Fruit fly (Drosophila melanogaster) whole organism, pupa: ENCODE data around the gene CG13310.

Source experiments
- CG10348 ChIP-seq: fragments of 200-800 bp; sonication (Bioruptor generic); IDR thresholded peaks from 2 replicates; pipeline ENCODE4 v1.3.6; 2022; ENCODE audit warnings: missing biosample characterization, missing genetic modification characterization
- CG12605 ChIP-seq: fragments of 200-800 bp; sonication (Bioruptor generic); IDR thresholded peaks from 2 replicates; pipeline ENCODE4 v1.3.6; 2022; ENCODE audit warnings: missing biosample characterization, missing genetic modification characterization
- CG13204 ChIP-seq: fragments of 200-800 bp; sonication (Bioruptor generic); optimal IDR thresholded peaks from 2 replicates; lab custom pipeline; 2018; ENCODE audit warnings: missing biosample characterization, mild to moderate bottlenecking, missing genetic modification characterization, moderate library complexity
- CG14655 ChIP-seq: fragments of 200-800 bp; sonication (Bioruptor generic); optimal IDR thresholded peaks from 3 replicates; lab custom pipeline; 2017; ENCODE audit warnings: mild to moderate bottlenecking, missing biosample characterization, missing genetic modification reagents, missing genetic modification characterization
- CG15710 ChIP-seq: fragments of 200-800 bp; sonication (Bioruptor generic); optimal IDR thresholded peaks from 2 replicates; lab custom pipeline; 2018; ENCODE audit warnings: missing biosample characterization, mild to moderate bottlenecking, missing genetic modification characterization, moderate library complexity
- CG17806 ChIP-seq: fragments of 200-800 bp; sonication (Bioruptor generic); optimal IDR thresholded peaks from 2 replicates; lab custom pipeline; 2018; ENCODE audit warnings: missing biosample characterization, mild to moderate bottlenecking, missing genetic modification characterization, moderate library complexity
- CG32121 ChIP-seq: fragments of 200-800 bp; sonication (Bioruptor generic); IDR thresholded peaks from 2 replicates; pipeline ENCODE4 v1.3.6; 2022; ENCODE audit warnings: missing biosample characterization, missing genetic modification characterization
- CG34367 ChIP-seq: fragments of 200-800 bp; sonication (Bioruptor generic); optimal IDR thresholded peaks from 2 replicates; lab custom pipeline; 2018; ENCODE audit warnings: missing biosample characterization, mild to moderate bottlenecking, missing genetic modification characterization
- CG4496 ChIP-seq: fragments of 200-800 bp; sonication (Bioruptor generic); IDR thresholded peaks from 3 replicates; pipeline ENCODE4 v1.3.6; 2022; ENCODE audit warnings: missing biosample characterization, missing genetic modification characterization
- CG8159 ChIP-seq: fragments of 200-800 bp; sonication (Bioruptor generic); optimal IDR thresholded peaks from 3 replicates; lab custom pipeline; 2018; ENCODE audit warnings: missing biosample characterization, mild to moderate bottlenecking, missing genetic modification characterization, moderate library complexity
- CG8301 ChIP-seq: fragments of 200-800 bp; sonication (Bioruptor generic); optimal IDR thresholded peaks from 2 replicates; lab custom pipeline; 2018; ENCODE audit warnings: missing biosample characterization, mild to moderate bottlenecking, missing genetic modification characterization
- CG9948 ChIP-seq: fragments of 200-800 bp; sonication (Bioruptor generic); optimal IDR thresholded peaks from 2 replicates; lab custom pipeline; 2018; ENCODE audit warnings: missing biosample characterization, mild to moderate bottlenecking, missing genetic modification characterization, moderate library complexity
- D1 ChIP-seq: fragments of 200-800 bp; sonication (Bioruptor generic); optimal IDR thresholded peaks from 2 replicates; lab custom pipeline; 2018; ENCODE audit warnings: missing biosample characterization, mild to moderate bottlenecking, missing genetic modification characterization, moderate library complexity
- EcR ChIP-seq: fragments of 200-800 bp; sonication (Bioruptor generic); optimal IDR thresholded peaks from 3 replicates; lab custom pipeline; 2019; ENCODE audit warnings: missing biosample characterization, missing genetic modification characterization, mild to moderate bottlenecking, moderate library complexity, missing genetic modification reagents
- Ets98B ChIP-seq: fragments of 200-800 bp; sonication (Bioruptor generic); IDR thresholded peaks from 2 replicates; pipeline ENCODE4 v1.3.6; 2022; ENCODE audit warnings: missing biosample characterization, missing genetic modification characterization
- Pif1A ChIP-seq: fragments of 200-800 bp; sonication (Bioruptor generic); optimal IDR thresholded peaks from 3 replicates; lab custom pipeline; 2016; ENCODE audit warnings: missing biosample characterization, missing genetic modification characterization
- Pif1B ChIP-seq: fragments of 200-800 bp; sonication (Bioruptor generic); optimal IDR thresholded peaks from 3 replicates; lab custom pipeline; 2016; ENCODE audit warnings: missing biosample characterization, missing genetic modification characterization
- Snoo ChIP-seq: fragments of 200-800 bp; sonication (Bioruptor generic); optimal IDR thresholded peaks from 3 replicates; lab custom pipeline; 2017; ENCODE audit warnings: missing biosample characterization, mild to moderate bottlenecking, missing genetic modification characterization, inconsistent platforms
- fd96Ca ChIP-seq: fragments of 200-800 bp; sonication (Bioruptor generic); IDR thresholded peaks from 3 replicates; pipeline ENCODE4 v1.3.6; 2022; ENCODE audit warnings: missing biosample characterization, missing genetic modification characterization
- gl ChIP-seq: fragments of 200-800 bp; sonication (Bioruptor generic); optimal IDR thresholded peaks from 2 replicates; lab custom pipeline; 2018; ENCODE audit warnings: missing biosample characterization, mild to moderate bottlenecking, missing genetic modification characterization
- rn ChIP-seq: fragments of 200-800 bp; sonication (Bioruptor generic); IDR thresholded peaks from 2 replicates; pipeline ENCODE4 v1.3.6; 2022; ENCODE audit warnings: missing biosample characterization, missing genetic modification characterization

The CG13310 gene

DNA sequence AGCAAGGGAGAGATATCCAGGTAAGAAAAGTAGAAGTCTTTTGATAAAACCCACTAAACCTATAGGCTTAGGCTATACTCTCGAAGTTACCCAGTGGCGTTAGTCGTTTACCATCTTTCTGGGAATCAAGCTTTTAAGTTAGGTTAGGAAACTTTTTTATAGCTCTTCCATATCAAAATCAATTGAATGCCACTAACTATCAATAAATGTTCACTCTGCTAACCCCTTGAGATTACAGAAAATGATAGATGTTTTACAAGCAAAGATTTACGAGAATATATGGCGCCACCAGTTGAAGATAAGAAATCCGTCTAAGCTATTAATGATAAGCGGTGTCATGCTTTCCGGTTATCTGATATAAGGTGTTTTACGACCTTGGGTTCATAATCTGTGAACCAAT, 12.6 kb downstream of the CG13310 start:
- TF ChIP-seq Pif1A (GFP tag; lab: Kevin White, UChicago) (no peak), D1 (no peak), CG8301 (tag; lab: Kevin White, UChicago) (no peak), CG17806 (tag; lab: Kevin White, UChicago) (no peak), fd96Ca (no peak), CG8159 (tag; lab: Kevin White, UChicago) (no peak), CG13204 (GFP tag; lab: Kevin White, UChicago) (no peak), CG12605 (GFP tag; lab: Robert Waterston, UW) (no peak), Ets98B (GFP tag; lab: Robert Waterston, UW) (no peak), EcR (no peak), Pif1B (no peak), CG15710 (tag; lab: Kevin White, UChicago) (no peak), rn (GFP tag; lab: Robert Waterston, UW) (no peak), Snoo (no peak), CG10348 (no peak), CG4496 (GFP tag; lab: Robert Waterston, UW) (no peak), CG9948 (no peak), CG34367 (tag; lab: Kevin White, UChicago) (no peak)

DNA sequence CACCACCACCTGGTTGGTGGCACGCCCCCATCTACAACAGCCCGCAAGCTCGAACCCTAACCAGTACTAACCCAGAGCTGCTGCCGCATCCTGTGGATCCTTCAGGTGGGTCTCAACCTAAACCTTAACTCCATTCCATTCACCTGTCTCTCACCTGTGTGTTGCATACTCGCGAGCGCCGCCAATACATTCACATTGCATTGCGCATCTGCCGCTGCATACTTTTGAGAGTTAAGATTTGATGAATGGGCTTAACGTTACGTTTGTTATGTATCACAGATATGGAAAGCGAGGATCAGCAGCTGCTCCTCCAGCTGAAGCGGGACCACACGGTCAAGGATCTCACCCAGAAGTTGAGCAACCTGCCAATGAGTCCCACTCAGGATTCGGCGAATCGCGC, 13.1 kb downstream of the CG13310 start:
- TF ChIP-seq CG15710 (tag; lab: Kevin White, UChicago) (no peak), CG8159 (tag; lab: Kevin White, UChicago) (no peak), D1 (no peak), CG14655 (GFP tag; lab: Kevin White, UChicago) (no peak), CG17806 (tag; lab: Kevin White, UChicago) (no peak), CG8301 (tag; lab: Kevin White, UChicago) (no peak)

DNA sequence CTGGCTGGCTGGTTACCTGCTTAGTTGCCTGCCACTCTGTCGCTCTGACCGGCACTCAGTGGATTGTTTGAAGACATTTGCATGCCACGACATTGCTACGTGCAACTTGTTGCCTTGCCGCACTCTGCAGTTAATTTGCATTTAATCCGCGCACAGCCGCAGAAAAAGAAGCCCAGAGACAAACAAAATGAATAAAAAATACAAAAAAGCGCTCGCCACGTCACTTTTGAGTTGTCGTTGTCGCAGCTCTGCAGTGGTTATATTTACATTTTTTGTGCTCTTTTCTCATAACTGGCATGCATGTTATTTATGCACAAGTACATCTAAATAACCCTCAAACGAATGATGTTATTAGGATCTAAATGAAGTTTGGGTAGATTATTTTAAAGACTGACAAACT, 17.0 kb downstream of the CG13310 start:
- TF ChIP-seq Ets98B (GFP tag; lab: Robert Waterston, UW) (peak; percentile 16; the same call in 1 of the 2 replicates), Pif1A (GFP tag; lab: Kevin White, UChicago) (no peak), EcR (no peak), CG13204 (GFP tag; lab: Kevin White, UChicago) (no peak), CG17806 (tag; lab: Kevin White, UChicago) (no peak), CG10348 (no peak), CG34367 (tag; lab: Kevin White, UChicago) (no peak), rn (GFP tag; lab: Robert Waterston, UW) (no peak), fd96Ca (no peak), CG9948 (no peak), CG14655 (GFP tag; lab: Kevin White, UChicago) (peak; percentile 28), CG4496 (GFP tag; lab: Robert Waterston, UW) (0 out of 3 replicates have a peak, but pooled peaks have one; percentile 25), CG15710 (tag; lab: Kevin White, UChicago) (no peak), D1 (no peak), Pif1B (no peak), CG12605 (GFP tag; lab: Robert Waterston, UW) (peak; percentile 32; the same call in 1 of the 2 replicates), CG8301 (tag; lab: Kevin White, UChicago) (peak; percentile 21), gl (tag; lab: Kevin White, UChicago) (no peak), CG8159 (tag; lab: Kevin White, UChicago) (no peak)

DNA sequence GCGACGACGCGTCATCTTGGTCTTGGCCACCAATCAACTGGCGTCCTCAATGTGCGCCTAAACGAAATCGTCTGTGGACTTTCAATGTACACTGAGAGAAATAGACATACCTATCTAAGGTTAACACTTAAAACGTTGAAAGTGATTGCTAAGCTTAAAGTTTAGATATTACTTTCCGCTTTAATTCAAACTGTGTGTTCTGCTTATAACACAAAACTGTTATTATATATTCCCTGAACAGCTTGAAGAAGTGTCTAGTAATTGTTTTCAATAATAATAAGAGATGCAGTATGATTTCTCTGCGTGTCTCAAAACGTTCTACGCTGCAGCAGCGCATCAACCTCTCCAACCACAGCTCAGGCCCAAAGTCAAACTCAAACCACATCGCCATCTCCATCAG, 18.3 kb downstream of the CG13310 start:
- TF ChIP-seq Pif1A (GFP tag; lab: Kevin White, UChicago) (peak; percentile 56), Ets98B (GFP tag; lab: Robert Waterston, UW) (peak; percentile 38; the same call in 1 of the 2 replicates), CG9948 (no peak), CG17806 (tag; lab: Kevin White, UChicago) (peak; percentile 30), CG12605 (GFP tag; lab: Robert Waterston, UW) (no peak), CG32121 (GFP tag; lab: Robert Waterston, UW) (0 out of 2 replicates have a peak, but pooled peaks have one; percentile 20), CG8301 (tag; lab: Kevin White, UChicago) (peak; percentile 84), CG4496 (GFP tag; lab: Robert Waterston, UW) (peak; percentile 56; the same call in 2 of the 3 replicates), rn (GFP tag; lab: Robert Waterston, UW) (peak; percentile 41; the same call in 1 of the 2 replicates), CG14655 (GFP tag; lab: Kevin White, UChicago) (peak; percentile 73), Pif1B (peak; percentile 14), CG10348 (no peak)

DNA sequence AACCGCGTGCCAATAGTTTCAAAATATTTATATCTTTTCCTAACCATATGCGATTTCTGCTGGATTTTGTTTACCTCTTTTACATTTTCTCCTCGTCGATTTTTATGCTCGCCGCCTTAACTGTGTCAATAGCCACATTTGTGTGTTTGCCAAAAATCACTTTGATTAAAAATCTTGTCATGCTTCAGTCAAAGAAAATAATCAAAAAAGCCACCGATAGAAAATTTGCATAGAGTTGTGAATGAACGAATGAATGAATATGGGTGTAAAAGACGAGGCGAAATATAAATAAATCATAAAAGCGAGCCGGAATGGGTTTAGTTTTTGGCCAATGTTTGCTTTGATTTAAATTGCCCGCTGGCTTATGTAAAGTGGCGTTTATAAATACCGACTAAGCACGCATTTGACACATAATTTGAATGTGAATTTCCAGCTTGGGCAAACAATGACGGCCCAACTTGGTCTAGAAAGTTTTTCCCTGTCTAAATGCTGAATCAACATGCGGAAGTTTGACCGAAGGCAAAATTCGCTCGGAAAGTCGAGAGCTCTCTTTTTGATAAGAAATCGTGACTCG, 19.5 kb downstream of the CG13310 start:
- TF ChIP-seq CG9948 = no peak
- no peak for TF ChIP-seq Pif1B
- TF ChIP-seq CG15710 (tag; lab: Kevin White, UChicago) = no peak
- no peak for TF ChIP-seq Ets98B (GFP tag; lab: Robert Waterston, UW)
- no peak for TF ChIP-seq EcR
- TF ChIP-seq CG14655 (GFP tag; lab: Kevin White, UChicago) = no peak
- TF ChIP-seq Pif1A (GFP tag; lab: Kevin White, UChicago) = no peak
- no peak for TF ChIP-seq D1
- TF ChIP-seq CG8159 (tag; lab: Kevin White, UChicago) = no peak
- TF ChIP-seq rn (GFP tag; lab: Robert Waterston, UW) = no peak
- no peak for TF ChIP-seq CG32121 (GFP tag; lab: Robert Waterston, UW)
- no peak for TF ChIP-seq CG17806 (tag; lab: Kevin White, UChicago)
- no peak for TF ChIP-seq CG8301 (tag; lab: Kevin White, UChicago)
- no peak for TF ChIP-seq CG10348
- TF ChIP-seq, all 21 proteins: peak for 0
